Fruit fly (Drosophila melanogaster): ENCODE measurements around the gene CG3726.

Gene CG3726

dm6 chrX:5952265-5952664 is 35.4 kb downstream of the CG3726 start, which contains the start of gene CG6048:
Gene CG6048, plus strand, starts transcription at chrX:5952565.
- TF ChIP-seq ss (GFP tag; optimal IDR thresholded peaks at IDR 0.05) = no peak
- no peak for TF ChIP-seq Hr4 (GFP tag; optimal IDR thresholded peaks at IDR 0.05)
- TF ChIP-seq pdm3 (GFP tag; optimal IDR thresholded peaks at IDR 0.05) = no peak

DNA sequence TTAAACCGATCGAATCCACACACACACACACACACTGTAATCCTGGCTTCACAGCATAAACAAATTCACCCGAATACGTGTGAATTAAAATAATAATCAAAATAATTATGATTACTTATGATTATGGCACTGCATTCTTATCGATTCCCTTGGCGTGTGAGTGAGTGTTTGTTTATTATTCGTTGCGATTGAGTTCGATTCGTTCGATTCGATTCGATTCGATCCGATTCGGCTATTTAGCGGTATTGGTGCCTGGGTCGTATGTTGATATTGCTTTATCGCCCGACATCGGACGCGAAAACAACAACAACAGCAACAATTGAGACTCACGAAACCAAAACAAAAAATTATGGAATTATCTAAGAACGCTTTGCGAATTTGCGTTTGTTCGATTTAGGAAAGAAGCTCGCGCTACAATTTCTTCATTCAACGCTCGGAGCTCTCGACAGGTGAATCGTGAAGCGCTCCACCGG is 38.3 kb downstream of the CG3726 start, which contains the start of gene CG6067:
CG6067 (plus strand) TSS at position 423 of the 473 bp plus-strand sequence.
- TF ChIP-seq vri (GFP tag; optimal IDR thresholded peaks at IDR 0.05) (peak; percentile 48), Sox15 (GFP tag; optimal IDR thresholded peaks at IDR 0.05) (no peak)

DNA sequence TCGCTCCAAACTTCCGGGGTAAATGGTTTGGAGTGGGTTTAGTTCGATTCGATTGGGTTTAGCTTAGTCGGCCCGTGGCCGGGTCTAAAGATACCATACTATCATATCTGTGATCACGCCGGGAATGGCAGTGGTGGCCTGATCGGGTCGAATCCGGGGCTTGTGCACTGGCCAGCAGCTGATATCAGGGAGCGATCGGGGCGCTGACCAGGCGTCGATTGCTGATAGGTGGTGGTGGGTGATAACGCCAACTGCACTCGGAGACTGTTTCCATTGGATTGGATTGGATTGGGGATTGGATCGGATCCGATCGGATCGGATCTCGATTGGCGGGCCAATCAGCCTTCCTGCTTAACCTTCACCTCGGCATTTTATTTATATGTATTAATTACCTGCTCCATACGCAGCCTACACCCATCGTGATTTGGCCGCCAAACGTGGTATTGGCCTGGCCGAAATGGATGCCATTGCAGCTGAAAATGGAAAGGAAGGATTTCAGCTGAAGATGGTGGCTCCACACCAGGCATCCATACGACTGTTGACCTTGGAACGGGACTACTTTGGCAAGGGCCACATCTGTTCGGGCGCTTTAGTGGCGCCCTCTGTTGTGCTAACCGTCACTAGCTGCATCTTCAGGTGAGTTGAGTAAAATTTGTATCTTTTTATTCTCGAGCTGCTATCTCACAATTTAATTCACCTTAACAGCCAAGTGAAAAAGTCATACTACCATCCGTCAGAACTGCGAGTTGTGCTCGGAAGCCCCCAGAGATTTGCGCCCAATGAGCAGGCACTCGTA is 39.9 kb downstream of the CG3726 start:
- TF ChIP-seq Hr4 (GFP tag; optimal IDR thresholded peaks at IDR 0.05) (no peak), Lpt (GFP tag; optimal IDR thresholded peaks at IDR 0.05) (no peak), pdm3 (GFP tag; optimal IDR thresholded peaks at IDR 0.05) (no peak), svp (GFP tag) (peak; percentile 94)

- peak; percentile 11 for TF ChIP-seq Eip78C (GFP tag)
- no peak for TF ChIP-seq esn (GFP tag; optimal IDR thresholded peaks at IDR 0.05)
These were observed 47.3 kb downstream of the CG3726 start for dm6 chrX:5964169-5964686.

DNA sequence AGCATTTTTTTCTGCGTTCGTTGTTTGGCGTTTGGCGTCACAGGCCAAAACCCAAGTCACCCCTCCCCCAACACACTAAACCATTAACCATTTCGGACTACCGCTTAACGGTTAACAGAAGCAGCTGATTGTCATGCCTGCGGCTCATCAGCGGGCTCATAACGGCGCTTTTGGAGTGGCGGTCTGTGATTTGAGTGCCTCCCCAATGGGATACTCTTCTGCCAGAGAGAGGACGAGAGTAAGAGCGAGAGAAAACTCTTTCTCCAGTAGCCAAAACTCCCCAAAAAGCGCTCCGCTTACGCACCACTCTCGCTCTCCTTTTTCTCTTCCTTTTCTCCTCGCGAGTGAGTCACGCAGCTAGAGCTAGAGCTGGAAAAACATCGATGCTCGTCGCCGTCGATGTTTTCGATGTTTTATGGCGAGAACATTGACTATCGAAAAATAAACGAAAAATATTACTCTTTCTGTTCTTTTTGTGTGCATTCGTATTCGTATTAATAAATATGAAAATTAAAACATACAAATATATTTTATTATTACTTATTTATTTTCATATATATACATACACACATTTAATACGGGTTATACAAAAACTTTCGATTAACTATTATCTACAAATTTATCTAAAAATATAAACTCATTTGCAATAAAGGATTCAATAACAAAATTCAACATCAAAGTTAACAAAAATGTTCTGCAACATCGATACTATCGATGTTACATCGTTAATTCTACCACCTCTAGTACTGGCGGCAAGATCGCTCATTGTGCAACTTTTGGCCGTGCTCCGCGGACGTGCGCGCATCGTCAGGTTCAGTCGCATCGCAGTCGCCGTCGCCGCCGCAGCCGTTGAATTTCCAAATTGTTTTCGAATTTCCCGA is 48.9 kb downstream of the CG3726 start, which contains the start of gene Grip:
Grip (plus strand) TSS at position 763 of the 881 bp plus-strand sequence.
- TF ChIP-seq CG6163 (GFP tag; IDR thresholded peaks at IDR 0.05) (0 out of 3 replicates have a peak, but pooled peaks have one; percentile 9), CG15336 (GFP tag; IDR thresholded peaks at IDR 0.05) (peak; percentile 25), acj6 (GFP tag; optimal IDR thresholded peaks at IDR 0.05) (peak; percentile 22), CG1621 (tag; optimal IDR thresholded peaks at IDR 0.05) (no peak), CG11902 (GFP tag; optimal IDR thresholded peaks at IDR 0.05) (no peak), CG34406 (GFP tag; optimal IDR thresholded peaks at IDR 0.05) (peak; percentile 25), Sox102F (GFP tag; optimal IDR thresholded peaks at IDR 0.05) (no peak), esn (GFP tag; optimal IDR thresholded peaks at IDR 0.05) (peak; percentile 37), CG6276 (GFP tag; optimal IDR thresholded peaks at IDR 0.05) (no peak), CG16779 (tag; optimal IDR thresholded peaks at IDR 0.05) (no peak), achi (GFP tag; optimal IDR thresholded peaks at IDR 0.05) (peak; percentile 35), net (GFP tag; optimal IDR thresholded peaks at IDR 0.05) (peak; percentile 7), Met (GFP tag; optimal IDR thresholded peaks at IDR 0.05) (peak; percentile 4), salr (GFP tag; optimal IDR thresholded peaks at IDR 0.05) (peak in 1 of 2 experiments; percentile 46), CG6854 (GFP tag; optimal IDR thresholded peaks at IDR 0.05) (no peak), CG3919 (GFP tag; optimal IDR thresholded peaks at IDR 0.05) (peak; percentile 20), CG8119 (GFP tag; IDR thresholded peaks at IDR 0.05) (no peak), CG6808 (GFP tag; optimal IDR thresholded peaks at IDR 0.05) (peak; percentile 11), CG10631 (GFP tag; optimal IDR thresholded peaks at IDR 0.05) (peak; percentile 45), pdm3 (GFP tag; optimal IDR thresholded peaks at IDR 0.05) (peak; percentile 29), Sox14 (GFP tag; optimal IDR thresholded peaks at IDR 0.05) (no peak), Lpt (GFP tag; optimal IDR thresholded peaks at IDR 0.05) (no peak), Ets21C (GFP tag; optimal IDR thresholded peaks at IDR 0.05) (no peak), OdsH (GFP tag; optimal IDR thresholded peaks at IDR 0.05) (peak; percentile 7), cyc (GFP tag; optimal IDR thresholded peaks at IDR 0.05) (no peak), Ets96B (tag; optimal IDR thresholded peaks at IDR 0.05) (peak; percentile 20), lz (GFP tag; optimal IDR thresholded peaks at IDR 0.05) (no peak), dsx (GFP tag; optimal IDR thresholded peaks at IDR 0.05; ENCODE audit: poor library complexity, severe bottlenecking) (peak; percentile 17), spab (GFP tag; optimal IDR thresholded peaks at IDR 0.05) (no peak), CG11294 (GFP tag; IDR thresholded peaks at IDR 0.05) (no peak), vri (GFP tag; optimal IDR thresholded peaks at IDR 0.05) (no peak), Smox (GFP tag; optimal IDR thresholded peaks at IDR 0.05) (no peak), Eip75B (GFP tag; optimal IDR thresholded peaks at IDR 0.05) (no peak), dac (GFP tag; optimal IDR thresholded peaks at IDR 0.05) (no peak), svp (GFP tag) (peak; percentile 60)

Data from whole organism, prepupa.